Fruit fly (Drosophila melanogaster) whole organism, embryonic: ENCODE data around the gene hng2.

Experiments
- B-H1 ChIP-seq: fragments of 200-800 bp; sonication (Bioruptor generic); IDR thresholded peaks from 3 replicates; pipeline ENCODE4 v1.3.6; 2022; ENCODE audit warnings: missing biosample characterization, missing genetic modification characterization
- CG10565 ChIP-seq: fragments of 200-800 bp; sonication (Bioruptor generic); optimal IDR thresholded peaks from 3 replicates; lab custom pipeline; 2016; ENCODE audit warnings: missing biosample characterization, mild to moderate bottlenecking, missing genetic modification characterization
- CG11696 ChIP-seq: fragments of 200-800 bp; sonication (Bioruptor generic); IDR thresholded peaks from 2 replicates; pipeline ENCODE4 v1.3.6; 2022; ENCODE audit warnings: missing biosample characterization, missing genetic modification characterization
- CG12219 ChIP-seq: fragments of 200-800 bp; sonication (Bioruptor generic); optimal IDR thresholded peaks from 3 replicates; lab custom pipeline; 2018; ENCODE audit warnings: missing biosample characterization, mild to moderate bottlenecking, missing genetic modification characterization
- CG13123 ChIP-seq: fragments of 200-800 bp; sonication (Bioruptor generic); optimal IDR thresholded peaks from 2 replicates; lab custom pipeline; 2016; ENCODE audit warnings: missing biosample characterization, missing genetic modification characterization
- CG13775 ChIP-seq: fragments of 200-800 bp; sonication (Bioruptor generic); optimal IDR thresholded peaks from 3 replicates; lab custom pipeline; 2017; ENCODE audit warnings: missing biosample characterization, mild to moderate bottlenecking, missing genetic modification characterization
- CG13894 ChIP-seq: fragments of 200-800 bp; sonication (Bioruptor generic); optimal IDR thresholded peaks from 3 replicates; lab custom pipeline; 2018; ENCODE audit warnings: missing biosample characterization, mild to moderate bottlenecking, missing genetic modification characterization, moderate library complexity
- CG14860 ChIP-seq: fragments of 200-800 bp; sonication (Bioruptor generic); IDR thresholded peaks from 3 replicates; pipeline ENCODE4 v1.3.6; 2022; ENCODE audit warnings: missing biosample characterization, missing genetic modification characterization; ENCODE audit not compliant: partially characterized antibody
- CG15696 ChIP-seq: fragments of 200-800 bp; sonication (Bioruptor generic); optimal IDR thresholded peaks from 2 replicates; lab custom pipeline; 2019; ENCODE audit warnings: missing biosample characterization, mild to moderate bottlenecking, missing genetic modification characterization, moderate library complexity
- CG16863 ChIP-seq: fragments of 200-800 bp; sonication (Bioruptor generic); optimal IDR thresholded peaks from 3 replicates; lab custom pipeline; 2016; ENCODE audit warnings: missing biosample characterization, missing genetic modification characterization
- CG17568 ChIP-seq: fragments of 200-800 bp; sonication (Bioruptor generic); optimal IDR thresholded peaks from 2 replicates; lab custom pipeline; 2018; ENCODE audit warnings: missing biosample characterization, mild to moderate bottlenecking, missing genetic modification characterization, moderate library complexity
- CG4282 ChIP-seq: fragments of 200-800 bp; sonication (Bioruptor generic); optimal IDR thresholded peaks from 2 replicates; lab custom pipeline; 2016; ENCODE audit warnings: missing biosample characterization, missing genetic modification characterization
- CG4328 ChIP-seq: fragments of 200-800 bp; sonication (Bioruptor generic); optimal IDR thresholded peaks from 3 replicates; lab custom pipeline; 2017; ENCODE audit warnings: missing biosample characterization, missing genetic modification reagents, missing genetic modification characterization
- CG5180 ChIP-seq: fragments of 200-800 bp; sonication (Bioruptor generic); optimal IDR thresholded peaks from 3 replicates; lab custom pipeline; 2017; ENCODE audit warnings: missing biosample characterization, missing genetic modification characterization, mild to moderate bottlenecking, moderate library complexity, missing genetic modification reagents
- CG7357 ChIP-seq: fragments of 200-800 bp; sonication (Bioruptor generic); IDR thresholded peaks from 3 replicates; pipeline ENCODE4 v1.3.6; 2022; ENCODE audit warnings: missing biosample characterization, missing genetic modification characterization
- CG7745 ChIP-seq: fragments of 200-800 bp; sonication (Bioruptor generic); optimal IDR thresholded peaks from 2 replicates; lab custom pipeline; 2018; ENCODE audit warnings: missing biosample characterization, mild to moderate bottlenecking, missing genetic modification characterization, moderate library complexity
- CG7987 ChIP-seq: fragments of 200-800 bp; sonication (Bioruptor generic); optimal IDR thresholded peaks from 2 replicates; lab custom pipeline; 2018; ENCODE audit warnings: missing biosample characterization, mild to moderate bottlenecking, missing genetic modification characterization, moderate library complexity
- CG8281 ChIP-seq: fragments of 200-800 bp; sonication (Bioruptor generic); optimal IDR thresholded peaks from 2 replicates; lab custom pipeline; 2018; ENCODE audit warnings: missing biosample characterization, mild to moderate bottlenecking, missing genetic modification characterization, moderate library complexity
- CG8359 ChIP-seq: fragments of 200-800 bp; sonication (Bioruptor generic); optimal IDR thresholded peaks from 2 replicates; lab custom pipeline; 2017; ENCODE audit warnings: missing biosample characterization, mild to moderate bottlenecking, missing genetic modification characterization, borderline replicate concordance
- CG9609 ChIP-seq: fragments of 200-800 bp; sonication (Bioruptor generic); optimal IDR thresholded peaks from 3 replicates; lab custom pipeline; 2016; ENCODE audit warnings: missing biosample characterization, missing genetic modification characterization
- CkIIα-i1 ChIP-seq: fragments of 200-800 bp; sonication (Bioruptor generic); IDR thresholded peaks from 2 replicates; pipeline ENCODE4 v1.3.6; 2022; ENCODE audit warnings: missing biosample characterization, missing genetic modification characterization
- CoRest ChIP-seq: fragments of 200-800 bp; sonication (Bioruptor generic); optimal IDR thresholded peaks from 3 replicates; lab custom pipeline; 2018; ENCODE audit warnings: missing biosample characterization, mild to moderate bottlenecking, missing genetic modification characterization, moderate library complexity
- Deaf1 ChIP-seq: fragments of 200-800 bp; optimal IDR thresholded peaks from 3 replicates; lab custom pipeline; 2019; ENCODE audit warnings: missing biosample characterization, mild to moderate bottlenecking, missing genetic modification characterization, moderate library complexity
- Dek ChIP-seq: fragments of 200-800 bp; sonication (Bioruptor generic); optimal IDR thresholded peaks from 3 replicates; lab custom pipeline; 2019; ENCODE audit warnings: missing biosample characterization, mild to moderate bottlenecking, missing genetic modification characterization, moderate library complexity
- H15 ChIP-seq: fragments of 200-800 bp; sonication (Bioruptor generic); IDR thresholded peaks from 3 replicates; pipeline ENCODE4 v1.3.6; 2022; ENCODE audit warnings: missing biosample characterization, missing genetic modification characterization
- HLHmδ ChIP-seq: fragments of 200-800 bp; sonication (Bioruptor generic); optimal IDR thresholded peaks from 2 replicates; lab custom pipeline; 2018; ENCODE audit warnings: missing biosample characterization, mild to moderate bottlenecking, missing genetic modification characterization, moderate library complexity
- Hr3 ChIP-seq: fragments of 200-800 bp; sonication (Bioruptor generic); optimal IDR thresholded peaks from 3 replicates; lab custom pipeline; 2016; ENCODE audit warnings: missing biosample characterization, missing genetic modification characterization
- Lim3 ChIP-seq: fragments of 200-800 bp; sonication (Bioruptor generic); IDR thresholded peaks from 2 replicates; pipeline ENCODE4 v1.3.6; 2022; ENCODE audit warnings: missing biosample characterization, missing genetic modification characterization
- Mrtf ChIP-seq: fragments of 200-800 bp; sonication (Bioruptor generic); IDR thresholded peaks from 3 replicates; pipeline ENCODE4 v1.3.6; 2022; ENCODE audit warnings: missing biosample characterization, missing genetic modification characterization
- Nf-YA ChIP-seq: fragments of 200-800 bp; sonication (Bioruptor generic); IDR thresholded peaks from 2 replicates; pipeline ENCODE4 v1.3.6; 2022; ENCODE audit warnings: missing biosample characterization, missing genetic modification characterization
- Ssrp ChIP-seq: fragments of 200-800 bp; sonication (Bioruptor generic); optimal IDR thresholded peaks from 2 replicates; lab custom pipeline; 2018; ENCODE audit warnings: missing biosample characterization, mild to moderate bottlenecking, missing genetic modification characterization, moderate library complexity
- Tbp ChIP-seq: fragments of >200 bp; optimal IDR thresholded peaks from 2 replicates; lab custom pipeline; 2018; ENCODE audit warnings: missing biosample characterization, missing genetic modification characterization
- bbx ChIP-seq: fragments of 200-800 bp; sonication (Bioruptor generic); IDR thresholded peaks from 2 replicates; pipeline ENCODE4 v1.3.6; 2022; ENCODE audit warnings: missing biosample characterization, missing genetic modification characterization; ENCODE audit not compliant: partially characterized antibody
- dysf ChIP-seq: fragments of 200-800 bp; sonication (Bioruptor generic); IDR thresholded peaks from 3 replicates; pipeline ENCODE4 v1.3.6; 2022; ENCODE audit warnings: missing biosample characterization, missing genetic modification characterization
- fd96Cb ChIP-seq: fragments of 200-800 bp; sonication (Bioruptor generic); optimal IDR thresholded peaks from 2 replicates; lab custom pipeline; 2018; ENCODE audit warnings: missing biosample characterization, mild to moderate bottlenecking, missing genetic modification characterization, moderate library complexity
- hkb ChIP-seq, 2 experiments: fragments of 200-800 bp in 1 of 2; fragments of >200 bp in 1 of 2; sonication (Bioruptor generic) in 1 of 2; IDR thresholded peaks in 1 of 2; optimal IDR thresholded peaks in 1 of 2; 2 replicates each; pipeline versions ENCODE4 v1.3.6 to Lab custom; 2017 to 2022; ENCODE audit warnings: missing biosample characterization in 1 of 2, missing genetic modification characterization in 1 of 2
- inv ChIP-seq: fragments of 200-800 bp; sonication (Bioruptor generic); IDR thresholded peaks from 2 replicates; pipeline ENCODE4 v1.3.6; 2022; ENCODE audit warnings: missing biosample characterization, missing genetic modification characterization; ENCODE audit not compliant: partially characterized antibody
- jigr1 ChIP-seq: fragments of 200-800 bp; sonication (Bioruptor generic); IDR thresholded peaks from 3 replicates; pipeline ENCODE4 v1.3.6; 2022; ENCODE audit warnings: missing biosample characterization, missing genetic modification characterization
- ken ChIP-seq: fragments of 200-800 bp; sonication (Bioruptor generic); IDR thresholded peaks from 3 replicates; pipeline ENCODE4 v1.3.6; 2022; ENCODE audit warnings: missing biosample characterization, missing genetic modification characterization
- knrl ChIP-seq: fragments of 200-800 bp; sonication (Bioruptor generic); IDR thresholded peaks from 3 replicates; pipeline ENCODE4 v1.3.6; 2022; ENCODE audit warnings: missing biosample characterization, missing genetic modification characterization; ENCODE audit not compliant: partially characterized antibody
- nerfin-2 ChIP-seq: fragments of 200-800 bp; sonication (Bioruptor generic); IDR thresholded peaks from 2 replicates; pipeline ENCODE4 v1.3.6; 2022; ENCODE audit warnings: missing biosample characterization, missing genetic modification characterization; ENCODE audit not compliant: partially characterized antibody
- org-1 ChIP-seq: fragments of 200-800 bp; sonication (Bioruptor generic); optimal IDR thresholded peaks from 2 replicates; lab custom pipeline; 2017; ENCODE audit warnings: missing biosample characterization, missing genetic modification characterization
- p53 ChIP-seq: fragments of 200-800 bp; sonication (Bioruptor generic); optimal IDR thresholded peaks from 2 replicates; lab custom pipeline; 2016; ENCODE audit warnings: missing biosample characterization, missing genetic modification characterization
- phol ChIP-seq: fragments of 200-800 bp; sonication (Bioruptor generic); optimal IDR thresholded peaks from 3 replicates; lab custom pipeline; 2018; ENCODE audit warnings: missing biosample characterization, mild to moderate bottlenecking, missing genetic modification characterization, moderate library complexity
- pita ChIP-seq: fragments of 200-800 bp; sonication (Bioruptor generic); optimal IDR thresholded peaks from 2 replicates; lab custom pipeline; 2017; ENCODE audit warnings: missing biosample characterization, mild to moderate bottlenecking, missing genetic modification characterization
- scrt ChIP-seq: fragments of 200-800 bp; sonication (Bioruptor generic); optimal IDR thresholded peaks from 2 replicates; lab custom pipeline; 2018; ENCODE audit warnings: missing biosample characterization, mild to moderate bottlenecking, missing genetic modification characterization, moderate library complexity
- shn ChIP-seq: fragments of 200-800 bp; sonication (Bioruptor generic); optimal IDR thresholded peaks from 3 replicates; lab custom pipeline; 2016; ENCODE audit warnings: missing biosample characterization, missing genetic modification characterization
- sr ChIP-seq: fragments of 200-800 bp; sonication (Bioruptor generic); IDR thresholded peaks from 3 replicates; pipeline ENCODE4 v1.3.6; 2022; ENCODE audit warnings: missing biosample characterization, missing genetic modification characterization
- stc ChIP-seq: fragments of 200-800 bp; sonication (Bioruptor generic); IDR thresholded peaks from 2 replicates; pipeline ENCODE4 v1.3.6; 2022; ENCODE audit warnings: missing biosample characterization, missing genetic modification characterization
- usp ChIP-seq: fragments of >200 bp; optimal IDR thresholded peaks from 2 replicates; lab custom pipeline; 2017; ENCODE audit warnings: missing biosample characterization, missing genetic modification characterization

Gene hng2

dm6 chr3R:8808518-8808921 lies 2.4 kb downstream of the hng2 start (continued):
- no peak for TF ChIP-seq shn
- TF ChIP-seq CG7745 (tag; lab: Kevin White, UChicago): peak; percentile 66
- peak; percentile 75 for TF ChIP-seq Hr3 (GFP tag; lab: Kevin White, UChicago)
- no peak for TF ChIP-seq bbx (GFP tag; lab: Robert Waterston, UW)
- TF ChIP-seq knrl: no peak
- TF ChIP-seq Mrtf (GFP tag; lab: Robert Waterston, UW): no peak
- TF ChIP-seq CG10565 (GFP tag; lab: Kevin White, UChicago): no peak
- TF ChIP-seq CG8281 (tag; lab: Kevin White, UChicago): peak; percentile 68
- peak; percentile 40 for TF ChIP-seq CG12219
- TF ChIP-seq CoRest (tag; lab: Kevin White, UChicago): peak; percentile 83
- peak; percentile 99 for TF ChIP-seq CG15696 (tag; lab: Kevin White, UChicago)
- TF ChIP-seq phol (tag; lab: Kevin White, UChicago): peak; percentile 89
- TF ChIP-seq sr: no peak
- TF ChIP-seq HLHmδ: no peak
- TF ChIP-seq CkIIα-i1 (GFP tag; lab: Robert Waterston, UW): no peak
- peak; percentile 78 for TF ChIP-seq Ssrp (tag; lab: Kevin White, UChicago)
- TF ChIP-seq usp (GFP tag; lab: Kevin White, UChicago): no peak
- no peak for TF ChIP-seq inv (GFP tag; lab: Robert Waterston, UW)
- no peak for TF ChIP-seq CG7987
- TF ChIP-seq jigr1 (GFP tag; lab: Robert Waterston, UW): no peak
- TF ChIP-seq fd96Cb (tag; lab: Kevin White, UChicago): peak; percentile 76
- no peak for TF ChIP-seq ken (GFP tag; lab: Robert Waterston, UW)
- TF ChIP-seq CG17568 (GFP tag; lab: Kevin White, UChicago): peak; percentile 43
- no peak for TF ChIP-seq CG13894 (tag; lab: Kevin White, UChicago)
- no peak for TF ChIP-seq B-H1 (GFP tag; lab: Robert Waterston, UW)
- TF ChIP-seq CG5180: no peak
- no peak for TF ChIP-seq nerfin-2
- TF ChIP-seq scrt (GFP tag; lab: Kevin White, UChicago): peak; percentile 23
- peak; percentile 61 for TF ChIP-seq CG16863
- TF ChIP-seq CG11696 (GFP tag; lab: Robert Waterston, UW): no peak
- no peak for TF ChIP-seq CG4282 (GFP tag; lab: Kevin White, UChicago)
- 0 out of 3 replicates have a peak, but pooled peaks have one; percentile 27 for TF ChIP-seq dysf (GFP tag; lab: Robert Waterston, UW)
- TF ChIP-seq stc (GFP tag; lab: Robert Waterston, UW): no peak
- no peak for TF ChIP-seq hkb (optimal IDR thresholded peaks at IDR 0.05; lab: Kevin White, UChicago)
- TF ChIP-seq hkb (GFP tag; IDR thresholded peaks at IDR 0.05; lab: Robert Waterston, UW): peak; percentile 54; the same call in 1 of the 2 replicates
- TF ChIP-seq p53 (GFP tag; lab: Kevin White, UChicago): no peak
- TF ChIP-seq CG7357: peak; percentile 57; the same call in 1 of the 3 replicates
- peak; percentile 19 for TF ChIP-seq CG13123
- no peak for TF ChIP-seq H15 (GFP tag; lab: Robert Waterston, UW)
- peak; percentile 63 for TF ChIP-seq CG9609 (GFP tag; lab: Kevin White, UChicago)
- TF ChIP-seq Tbp (GFP tag; lab: Kevin White, UChicago): no peak
- TF ChIP-seq Deaf1 (tag; lab: Kevin White, UChicago): peak; percentile 11
- no peak for TF ChIP-seq Nf-YA (GFP tag; lab: Robert Waterston, UW)
- TF ChIP-seq CG13775: peak; percentile 88
- no peak for TF ChIP-seq CG14860
- peak; percentile 88 for TF ChIP-seq CG8359 (GFP tag; lab: Kevin White, UChicago)
- TF ChIP-seq org-1 (GFP tag; lab: Kevin White, UChicago): peak; percentile 51
- no peak for TF ChIP-seq pita (GFP tag; lab: Kevin White, UChicago)
- TF ChIP-seq CG4328 (GFP tag; lab: Kevin White, UChicago): peak; percentile 49
- no peak for TF ChIP-seq Lim3
- no peak for TF ChIP-seq Dek (tag; lab: Kevin White, UChicago)
